Worm (Caenorhabditis elegans) whole organism, L3 larva: ENCODE results near the gene K09F6.3.
"Not testable (repeated sequence)": the region's sequence is repeated elsewhere in the genome, so short reads cannot be mapped to it uniquely, and the experiment has no call there.

ENCODE experiments used
- ZK546.5 ChIP-seq: sonication (generic microtip); optimal IDR thresholded peaks from 2 replicates; lab custom pipeline; 2017; ENCODE audit warnings: missing biosample characterization, missing genetic modification characterization
- aly-2 ChIP-seq: fragments of 150-350 bp; optimal IDR thresholded peaks from 2 replicates; lab custom pipeline; 2014; ENCODE audit warnings: missing biosample characterization, missing genetic modification characterization
- ama-1 ChIP-seq: fragments of 150-350 bp; optimal IDR thresholded peaks from 2 replicates; lab custom pipeline; 2018
- ceh-16 ChIP-seq: sonication (generic microtip); optimal IDR thresholded peaks from 2 replicates; lab custom pipeline; 2017; ENCODE audit warnings: missing biosample characterization, missing genetic modification characterization
- ceh-28 ChIP-seq: fragments of 150-350 bp; optimal IDR thresholded peaks from 2 replicates; lab custom pipeline; 2014; ENCODE audit warnings: missing biosample characterization, missing genetic modification reagents, missing genetic modification characterization
- ceh-82 ChIP-seq: fragments of 150-350 bp; optimal IDR thresholded peaks from 2 replicates; lab custom pipeline; 2014; ENCODE audit warnings: missing biosample characterization, missing genetic modification characterization
- egl-5 ChIP-seq: fragments of 150-350 bp; optimal IDR thresholded peaks from 2 replicates; lab custom pipeline; 2017; ENCODE audit warnings: missing biosample characterization, missing genetic modification reagents, missing genetic modification characterization, inconsistent platforms
- elt-1 ChIP-seq: fragments of 150-350 bp; optimal IDR thresholded peaks from 2 replicates; lab custom pipeline; 2014; ENCODE audit warnings: missing biosample characterization, missing genetic modification characterization
- elt-2 ChIP-seq: sonication (generic microtip); optimal IDR thresholded peaks from 2 replicates; lab custom pipeline; 2016; ENCODE audit warnings: missing genetic modification reagents, mild to moderate bottlenecking, missing genetic modification characterization, missing compliant biosample characterization
- elt-3 ChIP-seq, 3 experiments: fragments of 150-350 bp in 1 of 3; sonication (generic microtip) in 2 of 3; optimal IDR thresholded peaks; 2 replicates in 2 of 3; 4 replicates in 1 of 3; lab custom pipeline; 2014 to 2017; ENCODE audit warnings: missing biosample characterization in 3 of 3, missing genetic modification characterization in 3 of 3
- eor-1 ChIP-seq, 2 experiments: fragments of 150-350 bp; optimal IDR thresholded peaks; 2 replicates each; lab custom pipeline; 2014 to 2018; ENCODE audit warnings: missing biosample characterization in 2 of 2, missing genetic modification characterization in 2 of 2
- fkh-2 ChIP-seq: fragments of 150-350 bp; optimal IDR thresholded peaks from 2 replicates; lab custom pipeline; 2014; ENCODE audit warnings: missing biosample characterization, missing genetic modification reagents, missing genetic modification characterization
- fos-1 ChIP-seq: fragments of 150-350 bp; optimal IDR thresholded peaks from 2 replicates; lab custom pipeline; 2014; ENCODE audit warnings: missing biosample characterization, missing genetic modification characterization
- jun-1 ChIP-seq: fragments of 150-350 bp; optimal IDR thresholded peaks from 2 replicates; lab custom pipeline; 2014; ENCODE audit warnings: missing biosample characterization, missing genetic modification reagents, missing genetic modification characterization
- lin-15B ChIP-seq: fragments of 150-350 bp; optimal IDR thresholded peaks from 2 replicates; lab custom pipeline; 2014; ENCODE audit warnings: missing biosample characterization, missing genetic modification characterization
- lin-39 ChIP-seq: fragments of 150-350 bp; optimal IDR thresholded peaks from 2 replicates; lab custom pipeline; 2018; ENCODE audit warnings: missing biosample characterization, missing genetic modification reagents, missing genetic modification characterization
- nfya-1 ChIP-seq: sonication (generic microtip); optimal IDR thresholded peaks from 2 replicates; lab custom pipeline; 2017; ENCODE audit warnings: missing genetic modification characterization, mild to moderate bottlenecking, missing compliant biosample characterization, antibody characterized with exemption, moderate library complexity; ENCODE audit not compliant: insufficient read depth
- nhr-11 ChIP-seq: fragments of 150-350 bp; optimal IDR thresholded peaks from 2 replicates; lab custom pipeline; 2014; ENCODE audit warnings: missing biosample characterization, missing genetic modification characterization
- nhr-12 ChIP-seq: fragments of 150-350 bp; optimal IDR thresholded peaks from 2 replicates; lab custom pipeline; 2014; ENCODE audit warnings: missing biosample characterization, missing genetic modification characterization
- nhr-23 ChIP-seq: fragments of 150-350 bp; optimal IDR thresholded peaks from 2 replicates; lab custom pipeline; 2014; ENCODE audit warnings: missing biosample characterization, missing genetic modification reagents, missing genetic modification characterization
- nhr-237 ChIP-seq: fragments of 150-350 bp; optimal IDR thresholded peaks from 2 replicates; lab custom pipeline; 2014; ENCODE audit warnings: missing biosample characterization, missing genetic modification characterization
- nhr-28 ChIP-seq: fragments of 150-350 bp; optimal IDR thresholded peaks from 2 replicates; lab custom pipeline; 2014; ENCODE audit warnings: missing biosample characterization, missing genetic modification characterization
- nhr-67 ChIP-seq: fragments of 150-350 bp; optimal IDR thresholded peaks from 2 replicates; lab custom pipeline; 2014; ENCODE audit warnings: missing biosample characterization, missing genetic modification characterization
- nhr-77 ChIP-seq: fragments of 150-350 bp; optimal IDR thresholded peaks from 2 replicates; lab custom pipeline; 2014; ENCODE audit warnings: missing biosample characterization, missing genetic modification characterization
- sea-2 ChIP-seq: fragments of 150-350 bp; sonication (generic microtip); optimal IDR thresholded peaks from 4 replicates; lab custom pipeline; 2014; ENCODE audit warnings: missing biosample characterization, missing genetic modification reagents, missing genetic modification characterization
- skn-1 ChIP-seq: fragments of 150-350 bp; optimal IDR thresholded peaks from 2 replicates; lab custom pipeline; 2014; ENCODE audit warnings: missing biosample characterization, missing genetic modification characterization
- unc-62 ChIP-seq: fragments of 150-350 bp; sonication (generic microtip); optimal IDR thresholded peaks from 4 replicates; lab custom pipeline; 2014; ENCODE audit warnings: missing biosample characterization, missing genetic modification reagents, missing genetic modification characterization
- ztf-11 ChIP-seq: fragments of 150-350 bp; optimal IDR thresholded peaks from 2 replicates; lab custom pipeline; 2014; ENCODE audit warnings: missing biosample characterization, missing genetic modification characterization
- ztf-4 ChIP-seq: fragments of 150-350 bp; optimal IDR thresholded peaks from 2 replicates; lab custom pipeline; 2014; ENCODE audit warnings: missing biosample characterization, missing genetic modification characterization

K09F6.3 gene

ce11 chrII:2224916-2225315, 30.0 kb upstream of the K09F6.3 start:
- TF ChIP-seq ceh-28 (tag; lab: Kevin White, UChicago) = peak; percentile 85

DNA sequence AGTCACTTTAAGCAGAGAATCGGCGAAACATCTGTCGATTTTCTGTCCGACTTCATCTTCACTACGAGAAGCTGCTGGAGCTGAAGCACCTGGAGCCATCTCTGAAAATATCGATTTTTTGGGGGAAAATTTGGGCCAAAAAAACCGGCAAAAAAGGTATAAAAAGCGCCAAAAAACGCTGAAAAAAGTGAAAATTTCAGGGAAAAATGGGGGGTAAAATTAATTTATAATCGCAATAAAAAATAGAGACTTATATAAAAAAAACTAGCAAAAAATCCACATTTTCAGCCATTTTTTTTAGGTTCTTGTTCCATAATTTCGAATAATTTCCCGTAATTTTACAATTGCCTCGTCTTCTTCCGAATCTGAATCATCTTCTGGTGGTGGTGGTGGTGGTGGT, 29.4 kb upstream of the K09F6.3 start, which contains the start of gene F54A3.5:
TSS of gene F54A3.5 (minus strand) at position 101 of the 400 bp plus-strand sequence.
- TF ChIP-seq nhr-12 (tag; lab: Kevin White, UChicago) = no peak
- no peak for TF ChIP-seq unc-62 (GFP tag; lab: Kevin White, UChicago)
- TF ChIP-seq ceh-28 (tag; lab: Kevin White, UChicago) = no peak
- no peak for TF ChIP-seq nhr-67
- TF ChIP-seq sea-2 (GFP tag; lab: Kevin White, UChicago) = no peak
- no peak for TF ChIP-seq aly-2 (tag; lab: Kevin White, UChicago)
- no peak for TF ChIP-seq fkh-2 (tag; lab: Kevin White, UChicago)
- TF ChIP-seq egl-5 (tag; lab: Kevin White, UChicago) = no peak
- no peak for TF ChIP-seq ztf-11
- no peak for TF ChIP-seq skn-1 (tag; lab: Kevin White, UChicago)
- TF ChIP-seq nhr-237 (tag; lab: Kevin White, UChicago) = no peak
- no peak for TF ChIP-seq jun-1 (tag; lab: Kevin White, UChicago)
- no peak for TF ChIP-seq ceh-82 (tag; lab: Kevin White, UChicago)
- TF ChIP-seq lin-15B (tag; lab: Kevin White, UChicago) = no peak

DNA sequence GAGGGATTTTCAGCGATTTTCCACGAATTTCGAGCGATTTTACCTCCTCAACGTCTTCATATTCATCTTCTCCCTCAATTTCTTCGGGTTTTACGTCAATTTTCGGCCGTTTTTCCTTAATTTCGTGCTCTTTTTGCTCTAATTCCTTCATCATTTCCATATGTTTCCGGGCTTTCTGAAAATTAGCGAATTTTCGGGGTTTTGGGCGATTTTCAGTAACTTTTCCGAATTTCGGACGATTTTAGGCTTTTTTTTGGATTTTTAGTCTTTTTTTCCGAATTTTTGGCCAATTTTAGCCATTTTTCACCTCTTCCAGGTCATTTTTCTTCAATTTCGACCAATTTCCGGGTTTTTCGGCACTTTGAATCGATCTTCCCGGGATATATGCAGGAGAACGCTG, 24.6 kb upstream of the K09F6.3 start:
- TF ChIP-seq nhr-67 (no peak), nhr-12 (tag; lab: Kevin White, UChicago) (no peak), fos-1 (tag; lab: Kevin White, UChicago) (no peak)
- TF ChIP-seq, all 47 proteins: peak for 0

- not testable (repeated sequence) for TF ChIP-seq elt-1 (tag; lab: Kevin White, UChicago); ztf-4 (tag; lab: Kevin White, UChicago); nfya-1
- TF ChIP-seq, all 47 proteins: peak for 0; not testable (repeated sequence) for 47
These were observed 22.5 kb upstream of the K09F6.3 start, which contains the start of gene F54A3.6 for ce11 chrII:2232429-2232828. TSS of gene F54A3.6 (minus strand) at chrII:2232470.

ce11 chrII:2233240-2233639, 21.7 kb upstream of the K09F6.3 start, which contains the start of gene cct-3:
TSS of gene cct-3 (plus strand) at chrII:2233540.
- no peak for TF ChIP-seq nhr-11
- no peak for TF ChIP-seq nhr-28 (tag; lab: Kevin White, UChicago)
- TF ChIP-seq fkh-2 (tag; lab: Kevin White, UChicago) = no peak
- TF ChIP-seq ceh-28 (tag; lab: Kevin White, UChicago) = no peak
- TF ChIP-seq sea-2 (GFP tag; lab: Kevin White, UChicago) = no peak
- no peak for TF ChIP-seq nhr-23 (tag; lab: Kevin White, UChicago)
- TF ChIP-seq ceh-16 (tag; lab: Kevin White, UChicago) = no peak
- TF ChIP-seq nhr-12 (tag; lab: Kevin White, UChicago) = no peak
- TF ChIP-seq ZK546.5 (tag; lab: Kevin White, UChicago) = no peak
- no peak for TF ChIP-seq elt-2 (tag; lab: Kevin White, UChicago)
- no peak for TF ChIP-seq elt-1 (tag; lab: Kevin White, UChicago)

ce11 chrII:2236352-2236751, 18.6 kb upstream of the K09F6.3 start:
- TF ChIP-seq ceh-28 (tag; lab: Kevin White, UChicago) = peak; percentile 75
- no peak for TF ChIP-seq nhr-77 (tag; lab: Kevin White, UChicago)
- no peak for TF ChIP-seq ama-1

DNA sequence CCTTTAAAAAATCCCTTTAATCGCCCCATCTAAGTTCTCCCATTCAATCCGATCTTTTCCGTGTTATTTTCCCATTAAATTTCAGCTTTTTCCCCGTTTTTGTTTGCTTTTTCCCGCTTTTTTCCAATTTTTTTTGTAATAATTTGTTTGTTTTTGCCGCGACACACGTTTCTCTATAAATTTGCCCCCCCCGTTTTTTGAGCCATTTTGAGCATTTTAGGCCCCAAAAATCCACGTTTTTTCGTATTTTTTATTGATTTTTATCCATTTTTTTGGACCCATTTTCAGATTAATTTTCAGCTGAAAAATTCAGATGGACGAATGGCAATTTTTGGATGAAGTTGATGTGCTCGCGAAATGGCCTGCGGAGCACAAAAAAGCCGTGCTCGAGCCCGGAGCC, 11.6 kb upstream of the K09F6.3 start, which contains the start of gene F54A3.2:
TSS of gene F54A3.2 (plus strand) at position 301 of the 400 bp plus-strand sequence.
- TF ChIP-seq lin-39 (tag; lab: Kevin White, UChicago) = no peak
- TF ChIP-seq, all 47 proteins: peak for 0

ce11 chrII:2251617-2252016, 3.3 kb upstream of the K09F6.3 start:
- TF ChIP-seq egl-5 (tag; lab: Kevin White, UChicago) = no peak
- TF ChIP-seq eor-1 (tag; optimal IDR thresholded peaks at IDR 0.05; lab: Kevin White, UChicago) = no peak
- TF ChIP-seq skn-1 (tag; lab: Kevin White, UChicago) = no peak
- TF ChIP-seq elt-3 (tag; optimal IDR thresholded peaks at IDR 0.05; lab: Kevin White, UChicago) = no peak
- no peak for TF ChIP-seq unc-62 (GFP tag; lab: Kevin White, UChicago)
- TF ChIP-seq, all 47 proteins: peak for 0
